Worm (Caenorhabditis elegans) whole organism, late embryonic: ENCODE measurements around the gene F58B3.4.

Source experiments
- C38D4.7 ChIP-seq: fragments of 200-800 bp; sonication (Bioruptor generic); optimal IDR thresholded peaks from 2 replicates; lab custom pipeline; 2018; ENCODE audit warnings: mild to moderate bottlenecking, missing genetic modification characterization, moderate library complexity, missing compliant biosample characterization
- F13H6.1 ChIP-seq: sonication (generic microtip); optimal IDR thresholded peaks from 2 replicates; lab custom pipeline; 2016; ENCODE audit warnings: missing genetic modification characterization, missing compliant biosample characterization
- K02D7.2 ChIP-seq: sonication (generic microtip); optimal IDR thresholded peaks from 2 replicates; lab custom pipeline; 2017; ENCODE audit warnings: mild to moderate bottlenecking, missing genetic modification characterization, missing compliant biosample characterization
- K09A11.1 ChIP-seq: sonication (generic microtip); optimal IDR thresholded peaks from 2 replicates; lab custom pipeline; 2017; ENCODE audit warnings: antibody characterized with exemption, mild to moderate bottlenecking, missing genetic modification characterization, missing compliant biosample characterization; ENCODE audit not compliant: insufficient read depth
- Y22D7AL.16 ChIP-seq: sonication (generic microtip); optimal IDR thresholded peaks from 2 replicates; lab custom pipeline; 2016; ENCODE audit warnings: missing genetic modification characterization, missing compliant biosample characterization
- ahr-1 ChIP-seq: sonication (generic microtip); optimal IDR thresholded peaks from 2 replicates; lab custom pipeline; 2016; ENCODE audit warnings: missing genetic modification characterization, missing compliant biosample characterization
- ama-1 ChIP-seq: fragments of 150-350 bp; optimal IDR thresholded peaks from 2 replicates; lab custom pipeline; 2014
- ceh-18 ChIP-seq: sonication (generic microtip); optimal IDR thresholded peaks from 2 replicates; lab custom pipeline; 2016; ENCODE audit warnings: missing genetic modification characterization, missing compliant biosample characterization
- ceh-2 ChIP-seq: sonication (generic microtip); optimal IDR thresholded peaks from 2 replicates; lab custom pipeline; 2016; ENCODE audit warnings: missing genotype, missing genetic modification characterization, missing compliant biosample characterization
- ceh-22 ChIP-seq: sonication (generic microtip); optimal IDR thresholded peaks from 2 replicates; lab custom pipeline; 2017; ENCODE audit warnings: missing biosample characterization, missing genetic modification characterization
- ceh-24 ChIP-seq: sonication (generic microtip); optimal IDR thresholded peaks from 2 replicates; lab custom pipeline; 2016; ENCODE audit warnings: mild to moderate bottlenecking, missing genetic modification characterization, missing compliant biosample characterization
- ceh-31 ChIP-seq: sonication (generic microtip); optimal IDR thresholded peaks from 2 replicates; lab custom pipeline; 2016; ENCODE audit warnings: missing genetic modification characterization, missing compliant biosample characterization
- ceh-45 ChIP-seq: fragments of 200-800 bp; sonication (Bioruptor generic); IDR thresholded peaks from 2 replicates; pipeline ENCODE4 v1.3.6; 2022; ENCODE audit warnings: missing genetic modification reagents, missing genetic modification characterization, missing compliant biosample characterization
- ceh-6 ChIP-seq: fragments of 200-800 bp; sonication (Bioruptor generic); optimal IDR thresholded peaks from 2 replicates; lab custom pipeline; 2018; ENCODE audit warnings: mild to moderate bottlenecking, missing genetic modification characterization, missing compliant biosample characterization
- ceh-9 ChIP-seq: sonication (generic microtip); optimal IDR thresholded peaks from 2 replicates; lab custom pipeline; 2016; ENCODE audit warnings: mild to moderate bottlenecking, missing genetic modification characterization, inconsistent platforms, missing compliant biosample characterization
- dve-1 ChIP-seq: sonication (generic microtip); optimal IDR thresholded peaks from 2 replicates; lab custom pipeline; 2017; ENCODE audit warnings: antibody characterized with exemption, mild to moderate bottlenecking, missing genetic modification characterization, missing compliant biosample characterization
- elt-2 ChIP-seq: sonication (generic microtip); optimal IDR thresholded peaks from 2 replicates; lab custom pipeline; 2016; ENCODE audit warnings: missing genetic modification reagents, missing genetic modification characterization, missing compliant biosample characterization
- elt-4 ChIP-seq: sonication (generic microtip); optimal IDR thresholded peaks from 2 replicates; lab custom pipeline; 2016; ENCODE audit warnings: missing genetic modification characterization, missing compliant biosample characterization
- fax-1 ChIP-seq: sonication (generic microtip); optimal IDR thresholded peaks from 2 replicates; lab custom pipeline; 2016; ENCODE audit warnings: missing genotype, missing genetic modification characterization, missing compliant biosample characterization
- fkh-10 ChIP-seq: fragments of 150-350 bp; optimal IDR thresholded peaks from 2 replicates; lab custom pipeline; 2014; ENCODE audit warnings: missing biosample characterization, missing genetic modification reagents, missing genetic modification characterization
- gmeb-2 ChIP-seq: sonication (generic microtip); optimal IDR thresholded peaks from 2 replicates; lab custom pipeline; 2016; ENCODE audit warnings: missing genetic modification characterization, inconsistent platforms, missing compliant biosample characterization
- hlh-6 ChIP-seq: sonication (generic microtip); optimal IDR thresholded peaks from 2 replicates; lab custom pipeline; 2016; ENCODE audit warnings: missing genotype, missing genetic modification characterization, missing compliant biosample characterization
- hlh-8 ChIP-seq: sonication (generic microtip); optimal IDR thresholded peaks from 2 replicates; lab custom pipeline; 2016; ENCODE audit warnings: missing genotype, missing genetic modification characterization, missing compliant biosample characterization
- madf-2 ChIP-seq: sonication (generic microtip); optimal IDR thresholded peaks from 2 replicates; lab custom pipeline; 2017; ENCODE audit warnings: missing genetic modification characterization, missing compliant biosample characterization
- mec-3 ChIP-seq: sonication (generic microtip); optimal IDR thresholded peaks from 2 replicates; lab custom pipeline; 2016; ENCODE audit warnings: borderline replicate concordance, missing genetic modification characterization, missing compliant biosample characterization
- nfya-1 ChIP-seq: sonication (generic microtip); optimal IDR thresholded peaks from 2 replicates; lab custom pipeline; 2017; ENCODE audit warnings: missing genetic modification characterization, mild to moderate bottlenecking, missing compliant biosample characterization, antibody characterized with exemption, moderate library complexity
- nhr-11 ChIP-seq: fragments of 150-350 bp; optimal IDR thresholded peaks from 2 replicates; lab custom pipeline; 2014; ENCODE audit warnings: missing biosample characterization, missing genetic modification characterization
- nhr-232 ChIP-seq: sonication (generic microtip); optimal IDR thresholded peaks from 2 replicates; lab custom pipeline; 2016; ENCODE audit warnings: missing genetic modification characterization, missing compliant biosample characterization
- npax-4 ChIP-seq: sonication (generic microtip); optimal IDR thresholded peaks from 2 replicates; lab custom pipeline; 2016; ENCODE audit warnings: missing genetic modification characterization, missing compliant biosample characterization
- pag-3 ChIP-seq: sonication (generic microtip); optimal IDR thresholded peaks from 2 replicates; lab custom pipeline; 2016; ENCODE audit warnings: missing compliant biosample characterization, missing genetic modification characterization, borderline replicate concordance
- pha-2 ChIP-seq: sonication (generic microtip); optimal IDR thresholded peaks from 2 replicates; lab custom pipeline; 2017; ENCODE audit warnings: mild to moderate bottlenecking, missing genetic modification characterization, missing compliant biosample characterization
- pha-4 ChIP-seq: fragments of 150-350 bp; optimal IDR thresholded peaks from 2 replicates; lab custom pipeline; 2018; ENCODE audit warnings: missing biosample characterization, missing genetic modification reagents, missing genetic modification characterization
- pqm-1 ChIP-seq: sonication (generic microtip); optimal IDR thresholded peaks from 2 replicates; lab custom pipeline; 2016; ENCODE audit warnings: missing genetic modification characterization, missing compliant biosample characterization
- ref-2 ChIP-seq: sonication (generic microtip); optimal IDR thresholded peaks from 2 replicates; lab custom pipeline; 2016; ENCODE audit warnings: missing genetic modification characterization, missing compliant biosample characterization
- rnt-1 ChIP-seq: sonication (generic microtip); optimal IDR thresholded peaks from 2 replicates; lab custom pipeline; 2016; ENCODE audit warnings: missing genetic modification characterization, missing compliant biosample characterization
- sdc-2 ChIP-seq: sonication (generic microtip); optimal IDR thresholded peaks from 2 replicates; lab custom pipeline; 2016; ENCODE audit warnings: missing genotype, missing genetic modification characterization, missing compliant biosample characterization
- sox-2 ChIP-seq: fragments of 200-800 bp; sonication (Bioruptor generic); IDR thresholded peaks from 2 replicates; pipeline ENCODE4 v1.3.6; 2022; ENCODE audit warnings: missing genetic modification reagents, missing genetic modification characterization, missing compliant biosample characterization
- sox-4 ChIP-seq: sonication (generic microtip); optimal IDR thresholded peaks from 2 replicates; lab custom pipeline; 2017; ENCODE audit warnings: mild to moderate bottlenecking, missing genetic modification characterization, inconsistent platforms, missing compliant biosample characterization
- syd-9 ChIP-seq: sonication (generic microtip); optimal IDR thresholded peaks from 2 replicates; lab custom pipeline; 2016; ENCODE audit warnings: mild to moderate bottlenecking, missing genetic modification characterization, moderate library complexity, missing compliant biosample characterization
- tbx-2 ChIP-seq: sonication (generic microtip); optimal IDR thresholded peaks from 2 replicates; lab custom pipeline; 2016; ENCODE audit warnings: missing genetic modification characterization, missing compliant biosample characterization
- tbx-7 ChIP-seq: sonication (generic microtip); optimal IDR thresholded peaks from 2 replicates; lab custom pipeline; 2016; ENCODE audit warnings: missing genotype, missing genetic modification characterization, missing compliant biosample characterization
- ttx-3 ChIP-seq: sonication (generic microtip); optimal IDR thresholded peaks from 2 replicates; lab custom pipeline; 2016; ENCODE audit warnings: missing genetic modification reagents, missing genetic modification characterization, missing compliant biosample characterization
- unc-3 ChIP-seq, 2 experiments: fragments of 200-800 bp in 1 of 2; sonication (Bioruptor generic) in 1 of 2; sonication (generic microtip) in 1 of 2; conservative IDR thresholded peaks in 1 of 2; optimal IDR thresholded peaks in 1 of 2; 2 replicates each; pipeline versions ENCODE4 v1.3.6 to Lab custom; 2016 to 2022; ENCODE audit warnings: missing compliant biosample characterization in 2 of 2, missing genetic modification characterization in 2 of 2, missing genetic modification reagents in 1 of 2
- unc-55 ChIP-seq: sonication (generic microtip); optimal IDR thresholded peaks from 2 replicates; lab custom pipeline; 2017; ENCODE audit warnings: missing biosample characterization, missing genetic modification reagents, missing genetic modification characterization
- unc-86 ChIP-seq: sonication (generic microtip); optimal IDR thresholded peaks from 2 replicates; lab custom pipeline; 2016; ENCODE audit warnings: missing genetic modification characterization, missing compliant biosample characterization
- ztf-16 ChIP-seq: sonication (generic microtip); optimal IDR thresholded peaks from 2 replicates; lab custom pipeline; 2017; ENCODE audit warnings: missing genetic modification characterization, missing compliant biosample characterization

F58B3.4 gene

ce11 chrIV:11599717-11600116 is 31.9 kb downstream of the F58B3.4 start:
- no peak for TF ChIP-seq C38D4.7 (GFP tag; lab: Kevin White, UChicago)
- no peak for TF ChIP-seq unc-3 (GFP tag; conservative IDR thresholded peaks at IDR 0.05; lab: Robert Waterston, UW)
- TF ChIP-seq unc-3 (tag; optimal IDR thresholded peaks at IDR 0.05; lab: Kevin White, UChicago): no peak
- no peak for TF ChIP-seq sox-4 (tag; lab: Kevin White, UChicago)
- TF ChIP-seq F13H6.1: no peak
- TF ChIP-seq tbx-2 (tag; lab: Kevin White, UChicago): no peak
- no peak for TF ChIP-seq ttx-3 (tag; lab: Kevin White, UChicago)
- TF ChIP-seq dve-1 (tag; lab: Kevin White, UChicago): no peak
- TF ChIP-seq ceh-22 (tag; lab: Kevin White, UChicago): no peak
- no peak for TF ChIP-seq Y22D7AL.16 (tag; lab: Kevin White, UChicago)
- no peak for TF ChIP-seq ceh-9 (tag; lab: Kevin White, UChicago)
- no peak for TF ChIP-seq fkh-10 (GFP tag; lab: Kevin White, UChicago)
- TF ChIP-seq hlh-8 (tag; lab: Kevin White, UChicago): no peak
- TF ChIP-seq nhr-11 (tag; lab: Kevin White, UChicago): no peak
- no peak for TF ChIP-seq ceh-45 (GFP tag; lab: Robert Waterston, UW)
- no peak for TF ChIP-seq rnt-1 (tag; lab: Kevin White, UChicago)
- TF ChIP-seq gmeb-2 (tag; lab: Kevin White, UChicago): no peak
- TF ChIP-seq tbx-7 (tag; lab: Kevin White, UChicago): no peak

ce11 chrIV:11597079-11597478 is 34.6 kb downstream of the F58B3.4 start:
- TF ChIP-seq elt-2 (tag; lab: Kevin White, UChicago) (no peak), pha-2 (tag; lab: Kevin White, UChicago) (no peak), ceh-31 (tag; lab: Kevin White, UChicago) (no peak), unc-86 (no peak), pha-4 (tag; lab: Kevin White, UChicago) (no peak), ahr-1 (tag; lab: Kevin White, UChicago) (no peak), ceh-2 (tag; lab: Kevin White, UChicago) (no peak), tbx-7 (tag; lab: Kevin White, UChicago) (no peak), dve-1 (tag; lab: Kevin White, UChicago) (no peak), F13H6.1 (no peak), ztf-16 (no peak), nfya-1 (no peak), madf-2 (tag; lab: Kevin White, UChicago) (no peak), sdc-2 (tag; lab: Kevin White, UChicago) (no peak), elt-4 (tag; lab: Kevin White, UChicago) (no peak), ama-1 (lab: Kevin White, UChicago) (no peak), unc-55 (GFP tag; lab: Kevin White, UChicago) (no peak)

- TF ChIP-seq pag-3 (no peak), hlh-6 (tag; lab: Kevin White, UChicago) (no peak), K09A11.1 (tag; lab: Kevin White, UChicago) (no peak), hlh-8 (tag; lab: Kevin White, UChicago) (no peak), nfya-1 (peak; percentile 58), npax-4 (tag; lab: Kevin White, UChicago) (no peak), ref-2 (peak; percentile 54), elt-2 (tag; lab: Kevin White, UChicago) (no peak), madf-2 (tag; lab: Kevin White, UChicago) (no peak), ceh-22 (tag; lab: Kevin White, UChicago) (no peak), nhr-232 (no peak), syd-9 (tag; lab: Kevin White, UChicago) (peak; percentile 44), ahr-1 (tag; lab: Kevin White, UChicago) (no peak), fax-1 (tag; lab: Kevin White, UChicago) (peak; percentile 24), mec-3 (tag; lab: Kevin White, UChicago) (peak; percentile 31), tbx-2 (tag; lab: Kevin White, UChicago) (peak; percentile 26), dve-1 (tag; lab: Kevin White, UChicago) (no peak), sdc-2 (tag; lab: Kevin White, UChicago) (peak; percentile 48), unc-55 (GFP tag; lab: Kevin White, UChicago) (no peak), pha-2 (tag; lab: Kevin White, UChicago) (no peak), K02D7.2 (tag; lab: Kevin White, UChicago) (no peak), pqm-1 (tag; lab: Kevin White, UChicago) (no peak), unc-3 (GFP tag; conservative IDR thresholded peaks at IDR 0.05; lab: Robert Waterston, UW) (no peak), unc-3 (tag; optimal IDR thresholded peaks at IDR 0.05; lab: Kevin White, UChicago) (no peak), ceh-24 (no peak), nhr-11 (tag; lab: Kevin White, UChicago) (no peak), ceh-18 (tag; lab: Kevin White, UChicago) (peak; percentile 57), gmeb-2 (tag; lab: Kevin White, UChicago) (no peak), sox-2 (GFP tag; lab: Robert Waterston, UW) (no peak), F13H6.1 (peak; percentile 4), ceh-6 (GFP tag; lab: Kevin White, UChicago) (peak; percentile 29)
Measured at ce11 chrIV:11594191-11594673, 37.4 kb downstream of the F58B3.4 start, which contains the start of gene mig-38. Gene mig-38, plus strand, starts transcription at chrIV:11594244.
